Fruit fly (Drosophila melanogaster) whole organism: Measurements from ENCODE around the gene CG14132.
A peak's percentile ranks its signal among the peaks of the same experiment; 100 is the strongest.

ENCODE experiments used
- CG8478 ChIP-seq: fragments of >200 bp; optimal IDR thresholded peaks from 2 replicates; lab custom pipeline; 2018; ENCODE audit warnings: inconsistent platforms
- Dll ChIP-seq: fragments of >200 bp; optimal IDR thresholded peaks from 2 replicates; lab custom pipeline; 2017
- EcR ChIP-seq, 2 experiments: fragments of >200 bp; optimal IDR thresholded peaks; 2 replicates each; lab custom pipeline; 2017; ENCODE audit warnings: missing biosample characterization in 2 of 2, missing genetic modification characterization in 2 of 2, missing genetic modification reagents in 2 of 2
- pan ChIP-seq: fragments of >200 bp; optimal IDR thresholded peaks from 2 replicates; lab custom pipeline; 2017
- psq ChIP-seq: fragments of >200 bp; optimal IDR thresholded peaks from 2 replicates; lab custom pipeline; 2017
- usp ChIP-seq: fragments of >200 bp; optimal IDR thresholded peaks from 2 replicates; lab custom pipeline; 2017; ENCODE audit warnings: missing biosample characterization, missing genetic modification characterization, mixed read lengths

The CG14132 gene

dm6 chr3L:11691203-11691797 is 23.8 kb downstream of the CG14132 start, which contains the start of the genes Pldn and CG14135:
TSS of gene Pldn (minus strand) at chr3L:11691399.
TSS of gene CG14135 (plus strand) at chr3L:11691571.
- TF ChIP-seq psq, result no peak
- no peak for TF ChIP-seq Dll
- TF ChIP-seq CG8478 (lab: Kevin White, UChicago), result no peak
- TF ChIP-seq pan (lab: Kevin White, UChicago), result no peak
- TF ChIP-seq EcR (GFP tag; optimal IDR thresholded peaks at IDR 0.05; lab: Kevin White, UChicago), result no peak
- TF ChIP-seq usp (GFP tag; lab: Kevin White, UChicago), result no peak

dm6 chr3L:11689832-11690602 is 25.1 kb downstream of the CG14132 start:
- no peak for TF ChIP-seq pan (lab: Kevin White, UChicago)
- TF ChIP-seq EcR (GFP tag; optimal IDR thresholded peaks at IDR 0.05; lab: Kevin White, UChicago), result no peak
- TF ChIP-seq psq, result no peak
- no peak for TF ChIP-seq CG8478 (lab: Kevin White, UChicago)
- no peak for TF ChIP-seq Dll
- TF ChIP-seq usp (GFP tag; lab: Kevin White, UChicago), result no peak

dm6 chr3L:11685876-11686275 is 29.2 kb downstream of the CG14132 start:
- TF ChIP-seq CG8478 (lab: Kevin White, UChicago), result no peak
- no peak for TF ChIP-seq psq
- no peak for TF ChIP-seq pan (lab: Kevin White, UChicago)
- TF ChIP-seq usp (GFP tag; lab: Kevin White, UChicago), result no peak
- no peak for TF ChIP-seq Dll
- TF ChIP-seq EcR (GFP tag; optimal IDR thresholded peaks at IDR 0.05; lab: Kevin White, UChicago), result no peak

- TF ChIP-seq pan (lab: Kevin White, UChicago), result no peak
- TF ChIP-seq Dll, result no peak
- TF ChIP-seq EcR (GFP tag; optimal IDR thresholded peaks at IDR 0.05; lab: Kevin White, UChicago), result no peak
- no peak for TF ChIP-seq CG8478 (lab: Kevin White, UChicago)
- no peak for TF ChIP-seq psq
- no peak for TF ChIP-seq usp (GFP tag; lab: Kevin White, UChicago)
Observed at dm6 chr3L:11684522-11684851, 30.6 kb downstream of the CG14132 start.

dm6 chr3L:11683819-11684521 is 31.1 kb downstream of the CG14132 start, which contains the start of gene Sugb:
TSS of gene Sugb (plus strand) at chr3L:11683980.
- TF ChIP-seq Dll (no peak), EcR (GFP tag; optimal IDR thresholded peaks at IDR 0.05; lab: Kevin White, UChicago) (no peak), psq (no peak), CG8478 (lab: Kevin White, UChicago) (no peak), pan (lab: Kevin White, UChicago) (no peak), usp (GFP tag; lab: Kevin White, UChicago) (no peak)

- no peak for TF ChIP-seq psq
- TF ChIP-seq CG8478 (lab: Kevin White, UChicago), result no peak
- no peak for TF ChIP-seq Dll
- TF ChIP-seq EcR (GFP tag; optimal IDR thresholded peaks at IDR 0.05; lab: Kevin White, UChicago), result no peak
Observed at dm6 chr3L:11681794-11682193, 33.3 kb downstream of the CG14132 start, which contains the start of gene TfIIEalpha. TSS of gene TfIIEalpha (plus strand) at chr3L:11682038.

dm6 chr3L:11680298-11680697 is 34.8 kb downstream of the CG14132 start, which contains the start of gene CG32085:
TSS of gene CG32085 (minus strand) at chr3L:11680344.
- TF ChIP-seq CG8478 (lab: Kevin White, UChicago) (no peak), usp (GFP tag; lab: Kevin White, UChicago) (no peak), psq (no peak), Dll (peak; percentile 60), pan (lab: Kevin White, UChicago) (no peak), EcR (GFP tag; optimal IDR thresholded peaks at IDR 0.05; lab: Kevin White, UChicago) (no peak)

dm6 chr3L:11678313-11678817 is 36.7 kb downstream of the CG14132 start:
- TF ChIP-seq EcR (GFP tag; optimal IDR thresholded peaks at IDR 0.05; lab: Kevin White, UChicago) (no peak), psq (no peak)
